Fruit fly (Drosophila melanogaster) whole organism, prepupa: Measurements from ENCODE around the gene CG11779.
A peak's percentile ranks its signal among the peaks of the same experiment; 100 is the strongest.

Experiments
- Blimp-1 ChIP-seq: fragments of 200-800 bp; sonication (Bioruptor generic); optimal IDR thresholded peaks from 3 replicates; lab custom pipeline; 2017; ENCODE audit warnings: missing biosample characterization, missing genetic modification characterization, mild to moderate bottlenecking, moderate library complexity, missing genetic modification reagents
- CG10631 ChIP-seq: fragments of 200-800 bp; sonication (Bioruptor generic); optimal IDR thresholded peaks from 2 replicates; lab custom pipeline; 2016; ENCODE audit warnings: missing biosample characterization, missing genetic modification characterization
- CG10669 ChIP-seq: fragments of 200-800 bp; sonication (Bioruptor generic); optimal IDR thresholded peaks from 3 replicates; lab custom pipeline; 2018; ENCODE audit warnings: missing biosample characterization, mild to moderate bottlenecking, missing genetic modification characterization, moderate library complexity
- CG11762 ChIP-seq: fragments of 200-800 bp; sonication (Bioruptor generic); optimal IDR thresholded peaks from 3 replicates; lab custom pipeline; 2016; ENCODE audit warnings: missing biosample characterization, missing genetic modification characterization; ENCODE audit not compliant: insufficient read depth
- CG11902 ChIP-seq: fragments of 200-800 bp; sonication (Bioruptor generic); optimal IDR thresholded peaks from 3 replicates; lab custom pipeline; 2016; ENCODE audit warnings: missing biosample characterization, missing genetic modification characterization
- CG15336 ChIP-seq: fragments of 200-800 bp; sonication (Bioruptor generic); IDR thresholded peaks from 2 replicates; pipeline ENCODE4 v1.3.6; 2022; ENCODE audit warnings: missing biosample characterization, missing genetic modification characterization
- CG3032 ChIP-seq: fragments of 200-800 bp; optimal IDR thresholded peaks from 2 replicates; lab custom pipeline; 2019; ENCODE audit warnings: missing biosample characterization, mild to moderate bottlenecking, missing genetic modification characterization, moderate library complexity
- CG31627 ChIP-seq: fragments of 200-800 bp; sonication (Bioruptor generic); optimal IDR thresholded peaks from 3 replicates; lab custom pipeline; 2016; ENCODE audit warnings: missing biosample characterization, missing genetic modification characterization
- CG32006 ChIP-seq: fragments of 200-800 bp; sonication (Bioruptor generic); optimal IDR thresholded peaks from 3 replicates; lab custom pipeline; 2017; ENCODE audit warnings: missing biosample characterization, mild to moderate bottlenecking, missing genetic modification characterization
- CG34406 ChIP-seq: fragments of 200-800 bp; sonication (Bioruptor generic); optimal IDR thresholded peaks from 3 replicates; lab custom pipeline; 2016; ENCODE audit warnings: missing biosample characterization, missing genetic modification characterization
- CG3919 ChIP-seq: fragments of 200-800 bp; sonication (Bioruptor generic); optimal IDR thresholded peaks from 3 replicates; lab custom pipeline; 2016; ENCODE audit warnings: missing biosample characterization, missing genetic modification characterization
- CG4318 ChIP-seq: fragments of 200-800 bp; sonication (Bioruptor generic); optimal IDR thresholded peaks from 3 replicates; lab custom pipeline; 2017; ENCODE audit warnings: missing biosample characterization, mild to moderate bottlenecking, missing genetic modification characterization
- CG6163 ChIP-seq: fragments of 200-800 bp; sonication (Bioruptor generic); IDR thresholded peaks from 3 replicates; pipeline ENCODE4 v1.3.6; 2022; ENCODE audit warnings: missing biosample characterization, missing genetic modification characterization
- CG6276 ChIP-seq: fragments of 200-800 bp; sonication (Bioruptor generic); optimal IDR thresholded peaks from 2 replicates; lab custom pipeline; 2017; ENCODE audit warnings: missing biosample characterization, mild to moderate bottlenecking, missing genetic modification characterization
- CG6792 ChIP-seq: fragments of 200-800 bp; sonication (Bioruptor generic); optimal IDR thresholded peaks from 3 replicates; lab custom pipeline; 2016; ENCODE audit warnings: missing biosample characterization, missing genetic modification characterization
- CG6808 ChIP-seq: fragments of 200-800 bp; sonication (Bioruptor generic); optimal IDR thresholded peaks from 3 replicates; lab custom pipeline; 2017; ENCODE audit warnings: missing biosample characterization, missing genetic modification characterization, mild to moderate bottlenecking, moderate library complexity, missing genetic modification reagents
- CG6854 ChIP-seq: fragments of 200-800 bp; sonication (Bioruptor generic); optimal IDR thresholded peaks from 2 replicates; lab custom pipeline; 2017; ENCODE audit warnings: missing biosample characterization, mild to moderate bottlenecking, missing genetic modification characterization
- CG8119 ChIP-seq: fragments of 200-800 bp; sonication (Bioruptor generic); IDR thresholded peaks from 3 replicates; pipeline ENCODE4 v1.3.6; 2022; ENCODE audit warnings: missing biosample characterization, missing genetic modification characterization
- CG8319 ChIP-seq: fragments of 200-800 bp; sonication (Bioruptor generic); optimal IDR thresholded peaks from 3 replicates; lab custom pipeline; 2016; ENCODE audit warnings: missing biosample characterization, missing genetic modification characterization
- CG8632 ChIP-seq: fragments of 200-800 bp; sonication (Bioruptor generic); optimal IDR thresholded peaks from 3 replicates; lab custom pipeline; 2016; ENCODE audit warnings: missing biosample characterization, missing genetic modification characterization
- CG9139 ChIP-seq: fragments of 200-800 bp; sonication (Bioruptor generic); optimal IDR thresholded peaks from 3 replicates; lab custom pipeline; 2017; ENCODE audit warnings: missing biosample characterization, mild to moderate bottlenecking, missing genetic modification characterization
- Eip75B ChIP-seq: fragments of 200-800 bp; sonication (Bioruptor generic); optimal IDR thresholded peaks from 3 replicates; lab custom pipeline; 2016; ENCODE audit warnings: missing biosample characterization, missing genetic modification characterization
- Eip78C ChIP-seq: fragments of 200-800 bp; sonication (Bioruptor generic); peaks from one replicate; lab custom pipeline; 2016; ENCODE audit warnings: missing biosample characterization, missing genetic modification characterization
- Eip93F ChIP-seq: fragments of 200-800 bp; sonication (Bioruptor generic); optimal IDR thresholded peaks from 2 replicates; lab custom pipeline; 2016; ENCODE audit warnings: missing biosample characterization, mild to moderate bottlenecking, missing genetic modification characterization
- Ets21C ChIP-seq: fragments of 200-800 bp; sonication (Bioruptor generic); optimal IDR thresholded peaks from 3 replicates; lab custom pipeline; 2016; ENCODE audit warnings: missing biosample characterization, missing genetic modification characterization
- Ets96B ChIP-seq: fragments of 200-800 bp; optimal IDR thresholded peaks from 2 replicates; lab custom pipeline; 2019; ENCODE audit warnings: missing biosample characterization, mild to moderate bottlenecking, missing genetic modification characterization, moderate library complexity
- Hr38 ChIP-seq: sonication (Bioruptor generic); optimal IDR thresholded peaks from 2 replicates; lab custom pipeline; 2016; ENCODE audit warnings: missing biosample characterization, missing genetic modification characterization
- Hr39 ChIP-seq: fragments of 200-800 bp; sonication (Bioruptor generic); optimal IDR thresholded peaks from 2 replicates; lab custom pipeline; 2016; ENCODE audit warnings: missing biosample characterization, missing genetic modification characterization
- Lpt ChIP-seq: fragments of 200-800 bp; sonication (Bioruptor generic); optimal IDR thresholded peaks from 3 replicates; lab custom pipeline; 2016; ENCODE audit warnings: missing biosample characterization, missing genetic modification characterization
- OdsH ChIP-seq: fragments of 200-800 bp; sonication (Bioruptor generic); optimal IDR thresholded peaks from 3 replicates; lab custom pipeline; 2016; ENCODE audit warnings: missing biosample characterization, missing genetic modification characterization
- Smox ChIP-seq: fragments of 200-800 bp; sonication (Bioruptor generic); optimal IDR thresholded peaks from 3 replicates; lab custom pipeline; 2016; ENCODE audit warnings: missing biosample characterization, missing genetic modification characterization
- achi ChIP-seq: fragments of 200-800 bp; sonication (Bioruptor generic); optimal IDR thresholded peaks from 3 replicates; lab custom pipeline; 2016; ENCODE audit warnings: missing biosample characterization, missing genetic modification characterization
- acj6 ChIP-seq: fragments of 200-800 bp; sonication (Bioruptor generic); optimal IDR thresholded peaks from 3 replicates; lab custom pipeline; 2016; ENCODE audit warnings: missing biosample characterization, missing genetic modification characterization
- cyc ChIP-seq: fragments of 200-800 bp; sonication (Bioruptor generic); optimal IDR thresholded peaks from 3 replicates; lab custom pipeline; 2016; ENCODE audit warnings: missing biosample characterization, missing genetic modification characterization
- dac ChIP-seq: fragments of 200-800 bp; sonication (Bioruptor generic); optimal IDR thresholded peaks from 2 replicates; lab custom pipeline; 2017; ENCODE audit warnings: missing biosample characterization, mild to moderate bottlenecking, missing genetic modification characterization
- dsx ChIP-seq: fragments of 200-800 bp; optimal IDR thresholded peaks from 3 replicates; lab custom pipeline; 2019; ENCODE audit warnings: missing biosample characterization, mild to moderate bottlenecking, missing genetic modification characterization, moderate library complexity; ENCODE audit not compliant: poor library complexity, severe bottlenecking
- eg ChIP-seq: fragments of 200-800 bp; sonication (Bioruptor generic); IDR thresholded peaks from 3 replicates; pipeline ENCODE4 v1.3.6; 2022; ENCODE audit warnings: missing biosample characterization, missing genetic modification characterization
- fd59A ChIP-seq: fragments of 200-800 bp; sonication (Bioruptor generic); optimal IDR thresholded peaks from 2 replicates; lab custom pipeline; 2017; ENCODE audit warnings: missing biosample characterization, mild to moderate bottlenecking, missing genetic modification characterization, missing genetic modification reagents
- fd85E ChIP-seq: fragments of 200-800 bp; sonication (Bioruptor generic); optimal IDR thresholded peaks from 3 replicates; lab custom pipeline; 2016; ENCODE audit warnings: missing biosample characterization, missing genetic modification characterization
- lz ChIP-seq: fragments of 200-800 bp; sonication (Bioruptor generic); optimal IDR thresholded peaks from 3 replicates; lab custom pipeline; 2016; ENCODE audit warnings: missing biosample characterization, missing genetic modification characterization
- net ChIP-seq: fragments of 200-800 bp; sonication (Bioruptor generic); optimal IDR thresholded peaks from 3 replicates; lab custom pipeline; 2016; ENCODE audit warnings: missing biosample characterization, missing genetic modification characterization
- spab ChIP-seq: fragments of 200-800 bp; sonication (Bioruptor generic); optimal IDR thresholded peaks from 2 replicates; lab custom pipeline; 2017; ENCODE audit warnings: missing biosample characterization, mild to moderate bottlenecking, missing genetic modification characterization, missing genetic modification reagents
- ss ChIP-seq, 2 experiments: fragments of 200-800 bp; sonication (Bioruptor generic); optimal IDR thresholded peaks; 2 replicates in 1 of 2; 3 replicates in 1 of 2; lab custom pipeline; 2017 to 2018; ENCODE audit warnings: mild to moderate bottlenecking in 2 of 2, missing biosample characterization in 2 of 2, missing genetic modification characterization in 2 of 2, moderate library complexity in 1 of 2
- svp ChIP-seq: fragments of 200-800 bp; sonication (Bioruptor generic); peaks from one replicate; lab custom pipeline; 2016; ENCODE audit warnings: missing biosample characterization, missing genetic modification characterization
- topi ChIP-seq: fragments of 200-800 bp; sonication (Bioruptor generic); optimal IDR thresholded peaks from 3 replicates; lab custom pipeline; 2016; ENCODE audit warnings: missing biosample characterization, missing genetic modification characterization
- vri ChIP-seq: fragments of 200-800 bp; sonication (Bioruptor generic); optimal IDR thresholded peaks from 3 replicates; lab custom pipeline; 2016; ENCODE audit warnings: missing biosample characterization, mild to moderate bottlenecking, missing genetic modification characterization

CG11779 gene

DNA sequence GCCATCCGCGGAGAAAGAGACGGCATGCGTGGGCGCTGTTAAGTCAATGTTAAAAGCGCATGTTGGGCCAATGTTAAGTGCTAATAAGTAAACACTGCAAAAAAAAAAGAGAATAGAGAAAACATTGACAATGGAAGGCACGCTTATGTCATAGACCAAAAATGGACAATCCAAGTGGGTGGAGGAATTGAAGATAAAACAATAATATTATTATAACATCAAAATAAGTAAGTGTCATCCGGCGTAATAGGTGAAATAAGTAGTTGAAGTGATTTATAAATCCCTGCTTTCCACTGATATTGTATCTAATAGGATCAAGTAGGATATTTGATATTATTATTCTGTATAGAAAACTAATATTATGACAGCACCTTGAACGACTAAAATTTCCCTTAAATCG, 52.6 kb downstream of the CG11779 start:
- TF ChIP-seq OdsH (GFP tag; lab: Kevin White, UChicago) (peak; percentile 11), svp (GFP tag; lab: Kevin White, UChicago) (no peak), CG8119 (GFP tag; lab: Robert Waterston, UW) (peak; percentile 36; the same call in 1 of the 3 replicates), CG6854 (no peak), spab (GFP tag; lab: Kevin White, UChicago) (no peak), CG32006 (GFP tag; lab: Kevin White, UChicago) (peak; percentile 15), Hr39 (GFP tag; lab: Kevin White, UChicago) (no peak), acj6 (GFP tag; lab: Kevin White, UChicago) (no peak), CG3919 (GFP tag; lab: Kevin White, UChicago) (no peak), CG4318 (GFP tag; lab: Kevin White, UChicago) (no peak), CG10631 (peak; percentile 28), dac (GFP tag; lab: Kevin White, UChicago) (no peak), Blimp-1 (no peak), Eip78C (GFP tag; lab: Kevin White, UChicago) (peak; percentile 60), CG15336 (peak; percentile 33; the same call in 1 of the 2 replicates), fd59A (no peak), CG11902 (GFP tag; lab: Kevin White, UChicago) (no peak), CG9139 (no peak), CG3032 (no peak), achi (peak; percentile 3), CG34406 (GFP tag; lab: Kevin White, UChicago) (no peak), Ets21C (GFP tag; lab: Kevin White, UChicago) (no peak), Lpt (GFP tag; lab: Kevin White, UChicago) (no peak)

DNA sequence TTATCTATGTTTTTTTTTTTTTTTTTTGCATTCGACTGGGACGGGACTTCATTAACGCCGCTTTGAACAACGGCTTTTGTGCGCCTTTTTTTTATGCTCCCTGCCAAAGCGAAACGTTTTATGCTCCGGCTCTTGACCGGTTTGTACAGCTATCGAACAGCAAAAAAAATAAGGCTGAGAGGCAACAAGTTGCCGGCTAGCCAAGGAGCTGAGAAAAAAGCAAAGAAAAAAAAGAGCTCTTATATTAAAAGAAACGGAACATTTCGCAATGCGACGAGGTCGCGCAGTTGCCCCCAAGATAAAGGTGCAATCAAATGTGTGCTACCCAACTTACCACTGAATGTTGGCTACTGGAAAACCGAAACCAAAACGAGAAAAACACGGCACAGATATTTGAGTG, 53.2 kb downstream of the CG11779 start:
- TF ChIP-seq dsx (GFP tag; lab: Kevin White, UChicago) (peak; percentile 2), Hr39 (GFP tag; lab: Kevin White, UChicago) (no peak), CG8319 (GFP tag; lab: Kevin White, UChicago) (no peak), CG11762 (GFP tag; lab: Kevin White, UChicago) (no peak), CG6276 (GFP tag; lab: Kevin White, UChicago) (peak; percentile 40), cyc (GFP tag; lab: Kevin White, UChicago) (no peak), Hr38 (GFP tag; lab: Kevin White, UChicago) (no peak), CG6163 (GFP tag; lab: Robert Waterston, UW) (peak; percentile 19; the same call in 1 of the 3 replicates), ss (GFP tag; optimal IDR thresholded peaks at IDR 0.05; lab: Kevin White, UChicago) (peak in 1 of 2 experiments; percentile 57), eg (peak; percentile 34; the same call in 2 of the 3 replicates), CG9139 (peak; percentile 3), CG6808 (peak; percentile 20), CG8119 (GFP tag; lab: Robert Waterston, UW) (no peak; the same call in 2 of the 3 replicates), vri (GFP tag; lab: Kevin White, UChicago) (no peak), achi (no peak), CG32006 (GFP tag; lab: Kevin White, UChicago) (no peak), spab (GFP tag; lab: Kevin White, UChicago) (no peak), Ets96B (tag; lab: Kevin White, UChicago) (no peak), CG15336 (no peak), CG8632 (no peak)

- TF ChIP-seq Eip93F (GFP tag; lab: Kevin White, UChicago) (no peak), Hr39 (GFP tag; lab: Kevin White, UChicago) (peak; percentile 53), CG3032 (peak; percentile 85), CG15336 (peak; percentile 86), Eip75B (GFP tag; lab: Kevin White, UChicago) (peak; percentile 78), svp (GFP tag; lab: Kevin White, UChicago) (peak; percentile 70), Lpt (GFP tag; lab: Kevin White, UChicago) (peak; percentile 70), CG6163 (GFP tag; lab: Robert Waterston, UW) (peak; percentile 83), net (GFP tag; lab: Kevin White, UChicago) (peak; percentile 71), lz (peak; percentile 63), CG3919 (GFP tag; lab: Kevin White, UChicago) (peak; percentile 66), dac (GFP tag; lab: Kevin White, UChicago) (no peak), fd85E (GFP tag; lab: Kevin White, UChicago) (no peak), topi (GFP tag; lab: Kevin White, UChicago) (peak; percentile 58), CG32006 (GFP tag; lab: Kevin White, UChicago) (peak; percentile 83), CG31627 (peak; percentile 59), CG4318 (GFP tag; lab: Kevin White, UChicago) (peak; percentile 54), CG6792 (peak; percentile 60), Smox (GFP tag; lab: Kevin White, UChicago) (peak; percentile 68), CG11902 (GFP tag; lab: Kevin White, UChicago) (peak; percentile 18), CG10669 (GFP tag; lab: Kevin White, UChicago) (peak; percentile 80), CG34406 (GFP tag; lab: Kevin White, UChicago) (peak; percentile 70), ss (GFP tag; optimal IDR thresholded peaks at IDR 0.05; lab: Kevin White, UChicago) (peak; percentile 49 to 77), fd59A (peak; percentile 64), Eip78C (GFP tag; lab: Kevin White, UChicago) (peak; percentile 92)
Measured at dm6 chr3R:19105821-19106220, 53.9 kb downstream of the CG11779 start.
